Fruit fly (Drosophila melanogaster): ENCODE results near the gene AP-1gamma.

The AP-1gamma gene

DNA sequence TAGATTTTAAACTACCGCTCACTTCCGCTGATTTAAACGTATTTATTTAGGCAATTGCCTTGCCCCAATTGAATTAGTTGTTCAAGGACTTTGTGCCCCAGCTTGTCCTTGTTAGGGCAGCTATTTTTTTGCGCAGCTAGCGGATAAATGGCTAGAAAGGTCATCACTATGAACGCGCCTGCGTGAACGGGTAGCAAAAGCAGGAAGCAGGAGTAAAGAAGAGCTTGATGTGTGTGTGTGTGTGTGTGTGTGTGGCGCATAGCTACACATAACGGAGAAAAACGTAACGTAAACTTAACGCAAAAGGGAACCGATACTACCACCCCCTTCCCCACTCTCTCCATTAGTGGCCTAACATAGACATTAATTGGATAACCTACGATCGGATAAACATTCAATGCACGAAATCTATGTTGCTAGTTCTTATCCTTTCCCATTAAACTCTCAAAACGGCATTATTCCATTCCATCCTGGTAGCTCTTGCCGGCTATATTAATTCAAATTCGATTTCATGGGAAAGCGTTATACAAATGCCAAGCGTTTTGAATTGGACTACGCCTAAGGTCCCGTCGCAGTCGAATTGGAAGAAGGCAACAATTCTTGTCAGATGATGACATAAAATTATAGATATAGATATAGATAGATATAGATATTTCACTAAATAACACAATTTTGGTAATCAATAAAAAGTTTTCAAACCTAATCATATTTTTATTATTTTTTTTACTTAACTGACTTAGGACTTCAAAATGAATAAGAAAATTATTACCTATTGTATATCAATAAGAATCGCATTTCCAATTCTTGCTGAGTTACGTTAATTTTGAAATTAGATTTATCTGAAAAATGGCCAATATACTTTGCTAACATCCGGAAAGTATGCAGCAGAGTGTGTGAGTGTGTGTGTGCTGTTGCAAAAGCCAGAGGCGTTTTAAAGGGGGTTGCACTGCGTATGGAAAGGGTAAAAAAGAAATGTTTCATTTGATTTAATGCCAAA, 56.3 kb downstream of the AP-1gamma start (continued):
- TF ChIP-seq CG17328 (GFP tag; IDR thresholded peaks at IDR 0.05), result no peak
- no peak for TF ChIP-seq HHEX (GFP tag; optimal IDR thresholded peaks at IDR 0.05)
- no peak for TF ChIP-seq Dll (GFP tag; IDR thresholded peaks at IDR 0.05; ENCODE audit: partially characterized antibody)
- no peak for TF ChIP-seq chm (GFP tag; IDR thresholded peaks at IDR 0.05)
- TF ChIP-seq Dek (tag; optimal IDR thresholded peaks at IDR 0.05), result no peak
- peak; percentile 17 for TF ChIP-seq CG2116 (GFP tag; optimal IDR thresholded peaks at IDR 0.05)
- no peak for TF ChIP-seq CG12071 (GFP tag; optimal IDR thresholded peaks at IDR 0.05)
- TF ChIP-seq sqz (GFP tag; optimal IDR thresholded peaks at IDR 0.05), result no peak
- TF ChIP-seq E2f2 (GFP tag; IDR thresholded peaks at IDR 0.05), result no peak
- TF ChIP-seq dmrt11E (tag; optimal IDR thresholded peaks at IDR 0.05), result no peak
- no peak for TF ChIP-seq CG11456 (GFP tag; IDR thresholded peaks at IDR 0.05)
- no peak for TF ChIP-seq Atf-2 (GFP tag; optimal IDR thresholded peaks at IDR 0.05)
- no peak for TF ChIP-seq wek (GFP tag; optimal IDR thresholded peaks at IDR 0.05)
- no peak for TF ChIP-seq Camta (GFP tag; optimal IDR thresholded peaks at IDR 0.05)
- TF ChIP-seq CG1233 (GFP tag; optimal IDR thresholded peaks at IDR 0.05), result no peak
- peak; percentile 78 for TF ChIP-seq Elba2 (GFP tag; optimal IDR thresholded peaks at IDR 0.05)
- 0 out of 3 replicates have a peak, but pooled peaks have one; percentile 11 for TF ChIP-seq zfh1 (GFP tag; IDR thresholded peaks at IDR 0.05)
- no peak for TF ChIP-seq dimm (GFP tag; IDR thresholded peaks at IDR 0.05)
- no peak for TF ChIP-seq E2f1 (GFP tag; IDR thresholded peaks at IDR 0.05)
- peak; percentile 50 for TF ChIP-seq row (GFP tag; IDR thresholded peaks at IDR 0.05)
- TF ChIP-seq dysf (GFP tag; IDR thresholded peaks at IDR 0.05), result no peak
- no peak for TF ChIP-seq CG7556 (GFP tag; optimal IDR thresholded peaks at IDR 0.05)
- TF ChIP-seq p53 (GFP tag; optimal IDR thresholded peaks at IDR 0.05), result no peak
- TF ChIP-seq CG12942 (GFP tag; optimal IDR thresholded peaks at IDR 0.05), result no peak
- TF ChIP-seq ftz-f1 (GFP tag; optimal IDR thresholded peaks at IDR 0.05), result no peak
- TF ChIP-seq Sry-β (GFP tag; optimal IDR thresholded peaks at IDR 0.05), result peak; percentile 90
- TF ChIP-seq Dbx (GFP tag; IDR thresholded peaks at IDR 0.05), result no peak
- peak; percentile 9 for TF ChIP-seq cg (GFP tag; optimal IDR thresholded peaks at IDR 0.05)
- no peak for TF ChIP-seq luna (GFP tag; optimal IDR thresholded peaks at IDR 0.05)
- TF ChIP-seq lab (GFP tag; optimal IDR thresholded peaks at IDR 0.05), result no peak
- no peak for TF ChIP-seq nau (GFP tag; optimal IDR thresholded peaks at IDR 0.05)
- no peak for TF ChIP-seq CG14965 (GFP tag; optimal IDR thresholded peaks at IDR 0.05; ENCODE audit: borderline replicate concordance)
- no peak for TF ChIP-seq sd (tag; optimal IDR thresholded peaks at IDR 0.05)
- no peak for TF ChIP-seq CG4854 (GFP tag; optimal IDR thresholded peaks at IDR 0.05)
- TF ChIP-seq exex (tag; optimal IDR thresholded peaks at IDR 0.05), result no peak
- peak in 1 of 2 experiments; percentile 90 for TF ChIP-seq insv (GFP tag; optimal IDR thresholded peaks at IDR 0.05)
- no peak for TF ChIP-seq CG16863 (GFP tag; optimal IDR thresholded peaks at IDR 0.05)
- no peak for TF ChIP-seq ham (GFP tag; IDR thresholded peaks at IDR 0.05)
- no peak for TF ChIP-seq NC2α (GFP tag; optimal IDR thresholded peaks at IDR 0.05)
- TF ChIP-seq CoRest (tag; optimal IDR thresholded peaks at IDR 0.05), result no peak
- TF ChIP-seq CG2875 (GFP tag; optimal IDR thresholded peaks at IDR 0.05), result no peak
- TF ChIP-seq dmrt99B (tag; optimal IDR thresholded peaks at IDR 0.05), result no peak
- no peak for TF ChIP-seq PHDP (tag; optimal IDR thresholded peaks at IDR 0.05)
- peak; percentile 86 for TF ChIP-seq nerfin-1 (tag; optimal IDR thresholded peaks at IDR 0.05)
- TF ChIP-seq CG3995 (GFP tag; optimal IDR thresholded peaks at IDR 0.05), result no peak
- TF ChIP-seq CG18476 (GFP tag; optimal IDR thresholded peaks at IDR 0.05), result no peak
- no peak for TF ChIP-seq mam (GFP tag; optimal IDR thresholded peaks at IDR 0.05)
- TF ChIP-seq amos (GFP tag; IDR thresholded peaks at IDR 0.05; ENCODE audit: partially characterized antibody), result no peak
- no peak for TF ChIP-seq Max (GFP tag; optimal IDR thresholded peaks at IDR 0.05)
